Worm (Caenorhabditis elegans): ENCODE measurements around the gene sna-3.
A peak's percentile ranks its signal among the peaks of the same experiment; 100 is the strongest.

The sna-3 gene

ce11 chrIII:6173020-6173597 lies 32.9 kb downstream of the sna-3 start, which contains the start of the genes abcf-3 and F42A10.5 (continued):
- TF ChIP-seq hif-1 (tag; optimal IDR thresholded peaks at IDR 0.05), result peak in 1 of 2 experiments; percentile 65
- TF ChIP-seq hmg-1.1 (GFP tag; IDR thresholded peaks at IDR 0.05), result 0 out of 2 replicates have a peak, but pooled peaks have one; percentile 29
- TF ChIP-seq lin-13 (GFP tag; optimal IDR thresholded peaks at IDR 0.05), result peak; percentile 23
- peak in 1 of 2 experiments; percentile 84 for TF ChIP-seq lsy-2 (tag; optimal IDR thresholded peaks at IDR 0.05)
- no peak for TF ChIP-seq pqm-1 (tag; optimal IDR thresholded peaks at IDR 0.05)
- TF ChIP-seq F37D6.2 (tag; optimal IDR thresholded peaks at IDR 0.05), result peak; percentile 36
- TF ChIP-seq mep-1 (tag; optimal IDR thresholded peaks at IDR 0.05), result peak; percentile 71
- TF ChIP-seq daf-8 (GFP tag; IDR thresholded peaks at IDR 0.05), result no peak
- no peak for TF ChIP-seq daf-16 (GFP tag; optimal IDR thresholded peaks at IDR 0.05)
- peak; percentile 22 for TF ChIP-seq daf-16 (tag; optimal IDR thresholded peaks at IDR 0.05)
- TF ChIP-seq dmd-6 (GFP tag; IDR thresholded peaks at IDR 0.05), result peak; percentile 53
- peak; percentile 5 for TF ChIP-seq duxl-1 (tag; optimal IDR thresholded peaks at IDR 0.05; ENCODE audit: poor library complexity)
- no peak for TF ChIP-seq tag-97 (GFP tag; IDR thresholded peaks at IDR 0.05)
- TF ChIP-seq hlh-11 (tag; optimal IDR thresholded peaks at IDR 0.05), result peak; percentile 56
- TF ChIP-seq ztf-7 (tag; optimal IDR thresholded peaks at IDR 0.05), result peak; percentile 4
- TF ChIP-seq ceh-82 (tag; optimal IDR thresholded peaks at IDR 0.05), result no peak
- TF ChIP-seq lin-15B (tag; optimal IDR thresholded peaks at IDR 0.05), result no peak
- peak; percentile 29; the same call in 1 of the 2 replicates for TF ChIP-seq T26A8.4 (GFP tag; IDR thresholded peaks at IDR 0.05)
- no peak for TF ChIP-seq lim-7 (GFP tag; IDR thresholded peaks at IDR 0.05)
- TF ChIP-seq nhr-11 (tag; optimal IDR thresholded peaks at IDR 0.05), result peak; percentile 60
- TF ChIP-seq spr-3 (GFP tag; optimal IDR thresholded peaks at IDR 0.05), result no peak

ce11 chrIII:6170038-6170437 lies 36.0 kb downstream of the sna-3 start:
- no peak for TF ChIP-seq dve-1 (tag; optimal IDR thresholded peaks at IDR 0.05; ENCODE audit: insufficient read depth)
- TF ChIP-seq pha-4 (GFP tag; IDR thresholded peaks at IDR 0.05), result no peak; the same call in 1 of the 2 replicates
- TF ChIP-seq pha-4 (tag; optimal IDR thresholded peaks at IDR 0.05), result no peak
- peak; percentile 26 for TF ChIP-seq hlh-30 (tag; optimal IDR thresholded peaks at IDR 0.05; ENCODE audit: insufficient read depth)
- no peak for TF ChIP-seq ceh-82 (tag; optimal IDR thresholded peaks at IDR 0.05)
- TF ChIP-seq aly-2 (tag; optimal IDR thresholded peaks at IDR 0.05), result no peak
- 0 out of 2 replicates have a peak, but pooled peaks have one; percentile 31 for TF ChIP-seq zfp-3 (GFP tag; conservative IDR thresholded peaks at IDR 0.05)
- no peak for TF ChIP-seq daf-12 (tag; optimal IDR thresholded peaks at IDR 0.05)
- TF ChIP-seq dpl-1 (GFP tag; optimal IDR thresholded peaks at IDR 0.05), result peak; percentile 35
- peak in 1 of 2 experiments; percentile 76 for TF ChIP-seq daf-16 (GFP tag; optimal IDR thresholded peaks at IDR 0.05)
- peak; percentile 19 for TF ChIP-seq daf-16 (tag; optimal IDR thresholded peaks at IDR 0.05)
- TF ChIP-seq nhr-28 (tag; optimal IDR thresholded peaks at IDR 0.05), result peak; percentile 65
- peak; percentile 62 for TF ChIP-seq mdt-29 (GFP tag; IDR thresholded peaks at IDR 0.05)
- TF ChIP-seq jun-1 (tag; optimal IDR thresholded peaks at IDR 0.05), result no peak
- TF ChIP-seq lin-38 (GFP tag; IDR thresholded peaks at IDR 0.05), result 0 out of 2 replicates have a peak, but pooled peaks have one; percentile 7
- no peak for TF ChIP-seq ceh-44 (GFP tag; IDR thresholded peaks at IDR 0.05)
- peak; percentile 8 for TF ChIP-seq T20F7.1 (GFP tag; optimal IDR thresholded peaks at IDR 0.05)
- no peak for TF ChIP-seq dmd-6 (GFP tag; IDR thresholded peaks at IDR 0.05)
- no peak for TF ChIP-seq lin-29 (GFP tag; IDR thresholded peaks at IDR 0.05)
- peak in 1 of 2 experiments; percentile 2 for TF ChIP-seq mdl-1 (tag; optimal IDR thresholded peaks at IDR 0.05)
- TF ChIP-seq rbr-2 (tag; optimal IDR thresholded peaks at IDR 0.05), result peak; percentile 19
- no peak for TF ChIP-seq ces-1 (GFP tag; optimal IDR thresholded peaks at IDR 0.05)
- TF ChIP-seq nhr-102 (tag; optimal IDR thresholded peaks at IDR 0.05), result no peak
- TF ChIP-seq lin-39 (tag; optimal IDR thresholded peaks at IDR 0.05), result no peak
- TF ChIP-seq unc-62 (GFP tag; optimal IDR thresholded peaks at IDR 0.05 in 1 of 2), result peak in 1 of 2 experiments; percentile 64
- TF ChIP-seq unc-62 (tag; optimal IDR thresholded peaks at IDR 0.05), result no peak
- TF ChIP-seq R02D3.7 (tag; optimal IDR thresholded peaks at IDR 0.05), result no peak
- TF ChIP-seq aha-1 (tag), result peak; percentile 51
- peak; percentile 18 to 67 for TF ChIP-seq lsy-2 (tag; optimal IDR thresholded peaks at IDR 0.05)
- TF ChIP-seq mep-1 (tag; optimal IDR thresholded peaks at IDR 0.05), result peak; percentile 62
- TF ChIP-seq mes-2 (tag; optimal IDR thresholded peaks at IDR 0.05; ENCODE audit: poor library complexity, severe bottlenecking), result no peak
- TF ChIP-seq nhr-48 (tag; optimal IDR thresholded peaks at IDR 0.05), result peak; percentile 22
- TF ChIP-seq nhr-76 (tag; optimal IDR thresholded peaks at IDR 0.05), result no peak
- no peak for TF ChIP-seq fos-1 (tag; optimal IDR thresholded peaks at IDR 0.05)
- no peak for TF ChIP-seq fkh-10 (GFP tag; optimal IDR thresholded peaks at IDR 0.05)

All from whole organism, L4 larva.